Fruit fly (Drosophila melanogaster): Measurements from ENCODE around the gene Sar1.

DNA sequence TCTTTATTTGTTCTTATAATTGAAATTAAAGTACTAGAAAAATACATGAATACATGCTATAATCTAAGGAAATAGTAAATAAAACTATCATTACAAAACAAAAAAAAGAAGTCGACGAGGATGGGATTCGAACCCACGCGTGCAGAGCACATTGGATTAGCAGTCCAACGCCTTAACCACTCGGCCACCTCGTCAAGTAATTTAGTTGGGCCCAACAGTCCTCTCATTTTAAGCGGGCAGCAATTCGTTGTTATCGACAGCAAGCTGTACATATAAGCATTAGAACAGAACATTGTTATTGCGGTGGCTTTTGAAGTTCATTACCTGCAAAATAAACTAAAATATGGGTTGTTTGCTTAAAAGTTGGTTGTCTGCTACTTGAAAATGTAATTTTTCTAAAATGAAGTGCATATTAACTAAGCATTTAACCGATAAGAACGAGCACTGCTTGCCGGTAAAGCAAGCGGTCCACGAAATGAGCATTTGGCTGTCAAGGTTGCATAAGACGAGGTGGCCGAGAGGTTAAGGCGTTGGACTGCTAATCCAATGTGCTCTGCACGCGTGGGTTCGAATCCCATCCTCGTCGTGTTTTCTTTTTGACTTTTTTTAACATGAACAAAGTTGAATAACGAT is 40.7 kb downstream of the Sar1 start:
- TF ChIP-seq Clk (GFP tag; optimal IDR thresholded peaks at IDR 0.05) (no peak), CG12768 (GFP tag; optimal IDR thresholded peaks at IDR 0.05) (no peak), CG11617 (GFP tag; optimal IDR thresholded peaks at IDR 0.05) (no peak), toe (GFP tag; optimal IDR thresholded peaks at IDR 0.05) (no peak)
